Worm (Caenorhabditis elegans) whole organism, L4 larva: Measurements from ENCODE around the gene ehs-1.
A peak's percentile ranks its signal among the peaks of the same experiment; 100 is the strongest.

Source experiments
- D1046.2 ChIP-seq: fragments of 200-800 bp; sonication (Bioruptor generic); IDR thresholded peaks from 2 replicates; pipeline ENCODE4 v1.3.6; 2022; ENCODE audit warnings: missing genetic modification characterization, missing compliant biosample characterization
- F10B5.3 ChIP-seq: sonication (generic microtip); optimal IDR thresholded peaks from 2 replicates; lab custom pipeline; 2016; ENCODE audit warnings: mild to moderate bottlenecking, missing genetic modification characterization, missing compliant biosample characterization
- F26F4.8 ChIP-seq: fragments of 200-800 bp; sonication (Bioruptor generic); conservative IDR thresholded peaks from 2 replicates; pipeline ENCODE4 v1.3.6; 2022; ENCODE audit warnings: missing genetic modification characterization, missing compliant biosample characterization
- F37D6.2 ChIP-seq: sonication (generic microtip); optimal IDR thresholded peaks from 2 replicates; lab custom pipeline; 2016; ENCODE audit warnings: mild to moderate bottlenecking, missing genetic modification characterization, missing compliant biosample characterization
- F49E8.2 ChIP-seq: sonication (generic microtip); optimal IDR thresholded peaks from 2 replicates; lab custom pipeline; 2016; ENCODE audit warnings: missing compliant biosample characterization, mild to moderate bottlenecking, missing genetic modification characterization, borderline replicate concordance
- R02D3.7 ChIP-seq: fragments of 150-350 bp; sonication (generic microtip); optimal IDR thresholded peaks from 3 replicates; lab custom pipeline; 2014; ENCODE audit warnings: missing biosample characterization, missing genetic modification characterization
- T20F7.1 ChIP-seq: fragments of 200-800 bp; sonication (Bioruptor generic); optimal IDR thresholded peaks from 2 replicates; lab custom pipeline; 2018; ENCODE audit warnings: mild to moderate bottlenecking, missing genetic modification characterization, missing compliant biosample characterization
- Y105C5A.15 ChIP-seq: fragments of 200-800 bp; sonication (Bioruptor generic); IDR thresholded peaks from 2 replicates; pipeline ENCODE4 v1.3.6; 2022; ENCODE audit warnings: missing genetic modification characterization, missing compliant biosample characterization
- Y48G9A.11 ChIP-seq: fragments of 200-800 bp; sonication (Bioruptor generic); IDR thresholded peaks from 2 replicates; pipeline ENCODE4 v1.3.6; 2022; ENCODE audit warnings: missing genetic modification reagents, missing genetic modification characterization, missing compliant biosample characterization
- Y5F2A.4 ChIP-seq: fragments of 200-800 bp; sonication (Bioruptor generic); optimal IDR thresholded peaks from 2 replicates; lab custom pipeline; 2018; ENCODE audit warnings: mild to moderate bottlenecking, missing genetic modification characterization, missing compliant biosample characterization
- ZK337.2 ChIP-seq: fragments of 200-800 bp; sonication (Bioruptor generic); IDR thresholded peaks from 2 replicates; pipeline ENCODE4 v1.3.6; 2022; ENCODE audit warnings: missing genetic modification reagents, missing genetic modification characterization, missing compliant biosample characterization
- ceh-32 ChIP-seq: sonication (generic microtip); optimal IDR thresholded peaks from 2 replicates; lab custom pipeline; 2016; ENCODE audit warnings: mild to moderate bottlenecking, missing genetic modification characterization, missing compliant biosample characterization; ENCODE audit not compliant: poor library complexity
- ceh-82 ChIP-seq: sonication (generic microtip); optimal IDR thresholded peaks from 2 replicates; lab custom pipeline; 2017; ENCODE audit warnings: missing biosample characterization, missing genetic modification characterization
- ces-1 ChIP-seq: fragments of 150-350 bp; sonication (generic microtip); optimal IDR thresholded peaks from 4 replicates; lab custom pipeline; 2014; ENCODE audit warnings: missing biosample characterization, missing genetic modification reagents, missing genetic modification characterization
- cey-2 ChIP-seq: sonication (generic microtip); optimal IDR thresholded peaks from 3 replicates; lab custom pipeline; 2017; ENCODE audit warnings: missing genetic modification characterization, mild to moderate bottlenecking, missing compliant biosample characterization, antibody characterized with exemption, borderline replicate concordance; ENCODE audit not compliant: insufficient read depth
- daf-16 ChIP-seq, 3 experiments: sonication (generic microtip); optimal IDR thresholded peaks; 2 replicates each; lab custom pipeline; 2016 to 2017; ENCODE audit warnings: missing genetic modification characterization in 3 of 3, missing genetic modification reagents in 3 of 3, mild to moderate bottlenecking in 2 of 3, missing compliant biosample characterization in 2 of 3, missing biosample characterization in 1 of 3, moderate library complexity in 1 of 3
- dmd-6 ChIP-seq: fragments of 200-800 bp; sonication (Bioruptor generic); IDR thresholded peaks from 2 replicates; pipeline ENCODE4 v1.3.6; 2022; ENCODE audit warnings: missing genetic modification reagents, missing genetic modification characterization, missing compliant biosample characterization
- dmd-8 ChIP-seq: fragments of 200-800 bp; sonication (Bioruptor generic); IDR thresholded peaks from 2 replicates; pipeline ENCODE4 v1.3.6; 2022; ENCODE audit warnings: missing genetic modification characterization, missing compliant biosample characterization
- dpl-1 ChIP-seq: fragments of 150-350 bp; optimal IDR thresholded peaks from 2 replicates; lab custom pipeline; 2014; ENCODE audit warnings: missing biosample characterization, missing genetic modification reagents, missing genetic modification characterization
- duxl-1 ChIP-seq: sonication (generic microtip); optimal IDR thresholded peaks from 2 replicates; lab custom pipeline; 2016; ENCODE audit warnings: mild to moderate bottlenecking, missing genetic modification characterization, moderate library complexity, missing compliant biosample characterization; ENCODE audit not compliant: poor library complexity
- egl-27 ChIP-seq: sonication (generic microtip); optimal IDR thresholded peaks from 3 replicates; lab custom pipeline; 2017; ENCODE audit warnings: missing biosample characterization, missing genetic modification reagents, missing genetic modification characterization
- fkh-10 ChIP-seq: fragments of 150-350 bp; optimal IDR thresholded peaks from 2 replicates; lab custom pipeline; 2014; ENCODE audit warnings: missing biosample characterization, missing genetic modification reagents, missing genetic modification characterization
- gei-8 ChIP-seq: fragments of 200-800 bp; sonication (Bioruptor generic); optimal IDR thresholded peaks from 2 replicates; lab custom pipeline; 2018; ENCODE audit warnings: mild to moderate bottlenecking, missing genetic modification characterization, missing compliant biosample characterization
- hlh-11 ChIP-seq: fragments of 200-800 bp; sonication (Bioruptor generic); optimal IDR thresholded peaks from 2 replicates; lab custom pipeline; 2018; ENCODE audit warnings: mild to moderate bottlenecking, missing genetic modification characterization, missing compliant biosample characterization
- hlh-30 ChIP-seq: sonication (generic microtip); optimal IDR thresholded peaks from 2 replicates; lab custom pipeline; 2017; ENCODE audit warnings: antibody characterized with exemption, mild to moderate bottlenecking, missing genetic modification characterization, missing compliant biosample characterization; ENCODE audit not compliant: insufficient read depth
- lim-7 ChIP-seq: fragments of 200-800 bp; sonication (Bioruptor generic); IDR thresholded peaks from 2 replicates; pipeline ENCODE4 v1.3.6; 2022; ENCODE audit warnings: missing genetic modification characterization, missing compliant biosample characterization
- lin-15B ChIP-seq: fragments of 150-350 bp; sonication (generic microtip); optimal IDR thresholded peaks from 3 replicates; lab custom pipeline; 2014; ENCODE audit warnings: missing biosample characterization, missing genetic modification characterization
- lin-38 ChIP-seq: fragments of 200-800 bp; sonication (Bioruptor generic); IDR thresholded peaks from 2 replicates; pipeline ENCODE4 v1.3.6; 2022; ENCODE audit warnings: missing genetic modification reagents, missing genetic modification characterization, missing compliant biosample characterization
- lir-3 ChIP-seq: sonication (generic microtip); optimal IDR thresholded peaks from 2 replicates; lab custom pipeline; 2016; ENCODE audit warnings: mild to moderate bottlenecking, missing genetic modification characterization, missing compliant biosample characterization
- mes-2 ChIP-seq: sonication (generic microtip); optimal IDR thresholded peaks from 2 replicates; lab custom pipeline; 2016; ENCODE audit warnings: missing genotype, mild to moderate bottlenecking, missing genetic modification characterization, missing compliant biosample characterization; ENCODE audit not compliant: poor library complexity, severe bottlenecking
- mxl-2 ChIP-seq: fragments of 200-800 bp; sonication (Bioruptor generic); conservative IDR thresholded peaks from 2 replicates; pipeline ENCODE4 v1.3.6; 2022; ENCODE audit warnings: missing genetic modification reagents, missing genetic modification characterization, missing compliant biosample characterization
- mxl-3 ChIP-seq: fragments of 200-800 bp; sonication (Bioruptor generic); optimal IDR thresholded peaks from 2 replicates; lab custom pipeline; 2018; ENCODE audit warnings: mild to moderate bottlenecking, missing genetic modification characterization, missing compliant biosample characterization
- nhr-111 ChIP-seq: fragments of 200-800 bp; sonication (Bioruptor generic); optimal IDR thresholded peaks from 2 replicates; lab custom pipeline; 2018; ENCODE audit warnings: mild to moderate bottlenecking, missing genetic modification characterization, missing compliant biosample characterization
- nhr-28 ChIP-seq: fragments of 150-350 bp; optimal IDR thresholded peaks from 2 replicates; lab custom pipeline; 2014; ENCODE audit warnings: missing biosample characterization, missing genetic modification characterization
- nhr-41 ChIP-seq: fragments of 200-800 bp; sonication (Bioruptor generic); IDR thresholded peaks from 2 replicates; pipeline ENCODE4 v1.3.6; 2022; ENCODE audit warnings: missing genetic modification reagents, missing genetic modification characterization, missing compliant biosample characterization
- nhr-48 ChIP-seq: sonication (generic microtip); optimal IDR thresholded peaks from 2 replicates; lab custom pipeline; 2016; ENCODE audit warnings: mild to moderate bottlenecking, missing genetic modification characterization, missing compliant biosample characterization
- nhr-76 ChIP-seq: fragments of 150-350 bp; optimal IDR thresholded peaks from 2 replicates; lab custom pipeline; 2014; ENCODE audit warnings: missing biosample characterization, missing genetic modification characterization
- nhr-77 ChIP-seq: fragments of 150-350 bp; optimal IDR thresholded peaks from 2 replicates; lab custom pipeline; 2014; ENCODE audit warnings: missing biosample characterization, missing genetic modification characterization
- php-3 ChIP-seq: fragments of 200-800 bp; sonication (Bioruptor generic); IDR thresholded peaks from 2 replicates; pipeline ENCODE4 v1.3.6; 2022; ENCODE audit warnings: missing genetic modification reagents, missing genetic modification characterization, missing compliant biosample characterization
- pqm-1 ChIP-seq: sonication (generic microtip); optimal IDR thresholded peaks from 2 replicates; lab custom pipeline; 2017; ENCODE audit warnings: missing biosample characterization, missing genetic modification characterization
- sdz-12 ChIP-seq: fragments of 200-800 bp; sonication (Bioruptor generic); optimal IDR thresholded peaks from 2 replicates; lab custom pipeline; 2018; ENCODE audit warnings: mild to moderate bottlenecking, missing genetic modification characterization, missing compliant biosample characterization
- spr-1 ChIP-seq: sonication (generic microtip); optimal IDR thresholded peaks from 2 replicates; lab custom pipeline; 2016; ENCODE audit warnings: mild to moderate bottlenecking, missing genetic modification characterization, missing compliant biosample characterization
- unc-130 ChIP-seq: sonication (generic microtip); optimal IDR thresholded peaks from 2 replicates; lab custom pipeline; 2016; ENCODE audit warnings: missing genetic modification reagents, missing genetic modification characterization, missing compliant biosample characterization
- vab-7 ChIP-seq: fragments of 200-800 bp; sonication (Bioruptor generic); IDR thresholded peaks from 2 replicates; pipeline ENCODE4 v1.3.6; 2022; ENCODE audit warnings: missing genetic modification reagents, missing genetic modification characterization, missing compliant biosample characterization
- zag-1 ChIP-seq: fragments of 150-350 bp; optimal IDR thresholded peaks from 2 replicates; lab custom pipeline; 2014; ENCODE audit warnings: missing biosample characterization, missing genetic modification characterization
- zip-11 ChIP-seq: fragments of 200-800 bp; sonication (Bioruptor generic); IDR thresholded peaks from 2 replicates; pipeline ENCODE4 v1.3.6; 2022; ENCODE audit warnings: missing genetic modification characterization, missing compliant biosample characterization
- ztf-11 ChIP-seq: fragments of 150-350 bp; optimal IDR thresholded peaks from 2 replicates; lab custom pipeline; 2014; ENCODE audit warnings: missing biosample characterization, missing genetic modification characterization

Gene ehs-1

DNA sequence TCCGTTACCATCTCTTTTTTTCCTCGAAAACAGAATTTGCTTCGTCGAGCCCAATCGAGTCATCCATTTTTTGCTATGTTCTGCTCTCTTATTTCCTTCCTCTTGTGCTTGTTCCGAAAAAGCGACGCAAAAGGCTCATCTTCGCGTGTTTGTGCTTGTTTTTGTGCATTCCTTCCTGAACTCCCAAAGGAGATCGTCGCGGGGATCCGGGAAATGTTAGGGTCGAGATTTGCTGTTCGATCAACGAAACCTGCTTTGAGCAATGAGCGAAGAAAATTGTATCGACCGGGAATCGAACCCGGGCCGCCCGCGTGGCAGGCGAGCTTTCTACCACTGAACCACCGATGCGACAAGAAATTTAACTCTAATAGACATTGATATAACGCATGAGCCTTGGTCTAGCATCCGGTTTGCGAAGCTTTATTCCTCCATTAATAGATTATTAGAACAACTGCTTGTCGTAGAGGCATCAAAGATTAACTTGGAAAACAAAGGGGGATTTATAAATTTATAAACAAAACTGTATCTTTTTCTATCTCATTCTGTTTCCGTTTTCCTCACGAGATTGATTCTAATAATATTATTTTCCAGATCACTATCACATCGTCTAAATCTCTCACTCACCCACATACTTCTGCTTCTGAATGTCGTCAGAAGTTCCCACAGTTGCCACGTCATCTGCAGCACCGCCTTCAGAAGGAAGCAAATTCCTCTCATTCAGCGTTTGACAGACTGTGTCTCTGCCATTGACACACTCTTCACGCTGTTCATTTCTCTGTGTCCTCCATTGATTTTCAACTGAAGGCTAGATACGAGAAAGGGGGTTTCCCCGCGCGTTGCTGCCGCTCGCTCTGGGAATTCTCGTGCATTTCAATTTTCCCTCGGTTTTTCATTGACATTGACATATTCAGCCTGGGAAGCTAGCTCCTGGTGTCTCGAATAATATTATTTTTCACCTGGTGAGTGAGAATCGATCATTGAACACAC lies 38.3 kb upstream of the ehs-1 start, which contains the start of gene K05F1.6 (continued):
- TF ChIP-seq zip-11 (GFP tag; lab: Robert Waterston, UW) (0 out of 2 replicates have a peak, but pooled peaks have one; percentile 37), spr-1 (tag; lab: Kevin White, UChicago) (peak; percentile 70), nhr-76 (tag; lab: Kevin White, UChicago) (no peak), lim-7 (GFP tag; lab: Robert Waterston, UW) (peak; percentile 79), mxl-3 (GFP tag; lab: Kevin White, UChicago) (peak; percentile 57), D1046.2 (GFP tag; lab: Robert Waterston, UW) (peak; percentile 77; the same call in 1 of the 2 replicates), nhr-77 (tag; lab: Kevin White, UChicago) (no peak), lin-15B (no peak), F37D6.2 (tag; lab: Kevin White, UChicago) (peak; percentile 31), ZK337.2 (GFP tag; lab: Robert Waterston, UW) (peak; percentile 56; the same call in 1 of the 2 replicates), daf-16 (GFP tag; optimal IDR thresholded peaks at IDR 0.05; lab: Kevin White, UChicago) (peak; percentile 75 to 88), daf-16 (tag; optimal IDR thresholded peaks at IDR 0.05; lab: Kevin White, UChicago) (peak; percentile 50), lir-3 (tag; lab: Kevin White, UChicago) (peak; percentile 80), zag-1 (tag; lab: Kevin White, UChicago) (no peak), php-3 (peak; percentile 65), nhr-111 (GFP tag; lab: Kevin White, UChicago) (peak; percentile 39), lin-38 (GFP tag; lab: Robert Waterston, UW) (peak; percentile 79), pqm-1 (tag; lab: Kevin White, UChicago) (no peak), gei-8 (GFP tag; lab: Kevin White, UChicago) (peak; percentile 91), Y5F2A.4 (peak; percentile 83), mxl-2 (GFP tag; lab: Robert Waterston, UW) (peak; percentile 61; the same call in 1 of the 2 replicates), vab-7 (peak; percentile 88), ceh-32 (no peak), dpl-1 (GFP tag; lab: Kevin White, UChicago) (peak; percentile 12), T20F7.1 (GFP tag; lab: Kevin White, UChicago) (peak; percentile 60), fkh-10 (no peak), F26F4.8 (peak; percentile 54; the same call in 1 of the 2 replicates), nhr-41 (GFP tag; lab: Robert Waterston, UW) (peak; percentile 81), duxl-1 (tag; lab: Kevin White, UChicago) (peak; percentile 79), nhr-28 (tag; lab: Kevin White, UChicago) (no peak), unc-130 (GFP tag; lab: Kevin White, UChicago) (peak; percentile 78), nhr-48 (tag; lab: Kevin White, UChicago) (peak; percentile 46), hlh-11 (peak; percentile 61), F49E8.2 (tag; lab: Kevin White, UChicago) (peak; percentile 78), Y105C5A.15 (0 out of 2 replicates have a peak, but pooled peaks have one; percentile 38), mes-2 (tag; lab: Kevin White, UChicago) (peak; percentile 79), dmd-8 (GFP tag; lab: Robert Waterston, UW) (peak; percentile 93), hlh-30 (tag; lab: Kevin White, UChicago) (peak; percentile 62), Y48G9A.11 (peak; percentile 84), ceh-82 (tag; lab: Kevin White, UChicago) (no peak), egl-27 (tag; lab: Kevin White, UChicago) (no peak), cey-2 (tag; lab: Kevin White, UChicago) (no peak), ces-1 (no peak), dmd-6 (GFP tag; lab: Robert Waterston, UW) (peak; percentile 60), ztf-11 (tag; lab: Kevin White, UChicago) (no peak), F10B5.3 (tag; lab: Kevin White, UChicago) (no peak), R02D3.7 (tag; lab: Kevin White, UChicago) (no peak), sdz-12 (GFP tag; lab: Kevin White, UChicago) (peak; percentile 71)
